Worm (Caenorhabditis elegans) whole organism, L4/young adult: ENCODE results near the gene smg-4.

ENCODE experiments used
- W03F9.2 ChIP-seq: fragments of 150-350 bp; optimal IDR thresholded peaks from 2 replicates; lab custom pipeline; 2014; ENCODE audit warnings: missing biosample characterization, missing genetic modification characterization
- dao-5 ChIP-seq: sonication (generic microtip); optimal IDR thresholded peaks from 2 replicates; lab custom pipeline; 2016; ENCODE audit warnings: missing genotype, missing genetic modification characterization, moderate library complexity, missing compliant biosample characterization
- him-1 ChIP-seq: sonication (generic microtip); optimal IDR thresholded peaks from 2 replicates; lab custom pipeline; 2016; ENCODE audit warnings: missing genotype, missing genetic modification reagents, missing genetic modification characterization, missing compliant biosample characterization

The smg-4 gene

DNA sequence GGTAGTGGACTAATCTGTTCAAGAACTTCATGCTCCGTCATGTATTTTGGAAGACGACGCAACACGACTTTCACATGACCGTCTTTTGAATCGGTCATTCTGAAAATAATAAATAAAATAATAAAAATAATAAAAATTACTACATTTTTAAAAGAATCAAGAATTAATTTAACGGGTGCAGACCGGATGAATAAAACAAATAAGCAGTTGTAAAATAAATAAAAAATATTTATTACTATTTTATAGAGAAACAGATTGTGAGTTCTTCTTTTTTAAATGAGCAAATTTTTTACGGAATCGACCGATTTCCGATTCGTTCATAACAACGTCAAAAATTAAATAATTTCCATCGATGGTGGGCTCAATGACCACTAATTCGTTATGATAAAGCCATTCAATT lies at the start of gene smg-4:
TSS of gene smg-4 (minus strand) at position 101 of the 400 bp plus-strand sequence.
- no peak for TF ChIP-seq dao-5 (tag; lab: Kevin White, UChicago)
- no peak for TF ChIP-seq him-1 (tag; lab: Kevin White, UChicago)
- no peak for TF ChIP-seq W03F9.2 (tag; lab: Kevin White, UChicago)

DNA sequence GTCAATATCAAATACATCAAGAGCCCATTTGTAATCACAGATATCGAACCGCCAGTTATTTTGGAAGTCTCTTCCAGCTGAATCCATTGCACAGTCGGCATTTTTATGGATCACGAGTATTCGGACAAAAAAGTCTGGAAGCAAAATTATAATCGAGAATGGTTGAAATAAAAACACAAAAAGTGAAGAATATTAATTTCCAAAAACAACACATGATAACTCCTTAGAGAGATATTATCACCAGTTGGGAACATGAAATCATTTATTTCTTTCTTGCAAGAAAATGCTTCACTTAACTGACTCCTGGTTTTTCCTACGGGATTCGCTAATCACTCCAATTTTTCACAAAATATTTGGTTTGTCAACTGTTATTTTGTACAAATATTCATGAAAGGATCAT lies 46.6 kb upstream of the smg-4 start, which contains the start of gene str-2:
TSS of gene str-2 (minus strand) at position 101 of the 400 bp plus-strand sequence.
- TF ChIP-seq him-1 (tag; lab: Kevin White, UChicago) (no peak), dao-5 (tag; lab: Kevin White, UChicago) (no peak), W03F9.2 (tag; lab: Kevin White, UChicago) (no peak)

DNA sequence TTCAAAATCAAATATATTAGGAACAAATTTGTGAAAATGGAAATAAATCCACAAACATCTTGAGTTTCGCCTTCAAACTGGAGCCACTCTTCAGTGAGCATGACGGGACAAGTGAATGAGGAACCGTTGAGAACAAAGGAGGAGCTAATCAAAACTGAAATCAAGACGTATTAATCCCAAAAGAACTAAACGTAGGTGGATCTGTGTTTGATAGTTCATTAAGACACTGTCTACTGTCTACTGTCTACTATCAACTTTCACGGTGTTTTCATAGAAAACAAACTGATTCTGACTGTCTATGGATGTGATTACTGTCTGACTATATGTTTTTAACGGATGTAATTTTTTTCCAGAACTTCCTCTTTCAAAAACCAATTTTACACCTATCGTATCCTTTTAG lies 44.2 kb upstream of the smg-4 start, which contains the start of gene str-193:
TSS of gene str-193 (minus strand) at position 101 of the 400 bp plus-strand sequence.
- no peak for TF ChIP-seq him-1 (tag; lab: Kevin White, UChicago)
- no peak for TF ChIP-seq dao-5 (tag; lab: Kevin White, UChicago)
- TF ChIP-seq W03F9.2 (tag; lab: Kevin White, UChicago) = no peak

DNA sequence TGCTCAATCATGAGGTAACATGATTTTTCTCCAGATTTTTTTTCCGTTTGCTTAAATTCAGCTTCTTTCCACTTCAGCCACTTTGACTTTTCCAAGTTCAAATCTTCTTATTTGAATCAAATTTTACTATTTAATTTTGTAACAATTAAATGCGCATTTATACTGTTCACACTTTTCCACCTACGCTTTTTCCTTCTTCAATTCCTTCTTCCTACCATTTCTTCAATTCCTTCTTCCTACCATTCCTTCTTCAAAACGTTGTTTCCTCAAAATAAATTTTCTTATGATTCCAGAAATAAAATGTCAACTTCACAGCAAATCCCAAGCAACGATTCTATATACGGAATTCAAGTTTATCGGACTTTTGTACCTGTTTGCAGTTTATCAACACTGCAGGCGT lies 38.8 kb upstream of the smg-4 start, which contains the start of gene sru-31:
TSS of gene sru-31 (plus strand) at position 301 of the 400 bp plus-strand sequence.
- TF ChIP-seq dao-5 (tag; lab: Kevin White, UChicago) (no peak), W03F9.2 (tag; lab: Kevin White, UChicago) (no peak), him-1 (tag; lab: Kevin White, UChicago) (no peak)

DNA sequence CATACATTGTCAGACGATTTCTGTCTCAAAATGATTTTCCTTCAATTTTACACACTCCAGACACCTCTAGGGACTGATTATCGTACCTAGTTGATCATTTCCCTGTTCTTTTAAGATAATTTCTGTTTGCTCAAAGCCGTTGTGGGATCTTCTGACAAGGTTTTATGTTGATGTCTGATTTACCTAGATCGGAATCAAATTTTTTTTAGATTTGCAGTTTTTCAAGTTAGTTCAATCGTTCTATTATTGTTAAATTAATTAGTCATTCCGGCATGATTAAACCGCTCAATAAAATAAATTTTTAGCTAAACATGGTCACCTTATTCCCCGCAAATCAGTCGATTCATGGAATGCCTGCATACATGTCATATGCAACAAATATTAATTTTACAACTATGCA lies 36.0 kb upstream of the smg-4 start, which contains the start of gene sru-30:
TSS of gene sru-30 (plus strand) at position 301 of the 400 bp plus-strand sequence.
- no peak for TF ChIP-seq W03F9.2 (tag; lab: Kevin White, UChicago)
- TF ChIP-seq him-1 (tag; lab: Kevin White, UChicago) = no peak
- TF ChIP-seq dao-5 (tag; lab: Kevin White, UChicago) = no peak

DNA sequence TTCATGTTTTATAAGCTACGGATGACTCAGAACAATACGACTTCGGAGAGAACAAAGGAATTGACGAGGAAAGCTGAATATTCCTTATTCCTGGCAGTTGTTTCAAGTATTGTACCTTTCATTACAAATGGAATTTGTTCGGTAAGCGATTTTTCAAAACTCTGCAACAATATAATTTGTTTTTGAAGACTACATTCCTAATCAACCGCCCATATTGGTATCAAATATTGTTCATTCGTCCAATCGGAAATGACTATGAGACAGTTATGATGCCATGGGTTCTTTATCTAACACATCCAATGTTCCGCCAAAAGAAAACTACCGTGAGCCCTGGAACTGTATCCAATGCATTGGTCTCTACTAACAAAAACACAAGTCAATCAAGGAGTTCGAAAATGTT lies 34.7 kb upstream of the smg-4 start:
- TF ChIP-seq dao-5 (tag; lab: Kevin White, UChicago) (no peak), him-1 (tag; lab: Kevin White, UChicago) (no peak), W03F9.2 (tag; lab: Kevin White, UChicago) (no peak)

DNA sequence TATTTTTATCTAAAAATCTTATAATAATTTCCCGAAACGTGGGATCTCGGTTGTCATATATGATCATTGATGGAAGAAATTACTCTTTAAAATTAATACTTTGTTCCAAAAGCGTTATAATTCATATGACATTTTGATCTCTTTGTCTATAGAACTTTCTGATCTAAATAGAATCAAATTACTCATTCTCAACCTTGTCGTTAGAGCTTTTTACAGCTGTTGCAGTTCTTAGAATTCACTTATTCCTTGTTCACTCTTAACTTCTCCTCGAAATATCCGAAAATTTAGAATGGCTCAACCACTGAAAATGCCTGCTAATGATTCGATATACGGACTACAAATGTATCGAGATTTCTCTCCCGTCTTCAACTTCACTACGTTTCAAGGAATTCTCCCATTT lies 33.6 kb upstream of the smg-4 start, which contains the start of gene sru-29:
TSS of gene sru-29 (plus strand) at position 301 of the 400 bp plus-strand sequence.
- TF ChIP-seq dao-5 (tag; lab: Kevin White, UChicago) (no peak), him-1 (tag; lab: Kevin White, UChicago) (no peak), W03F9.2 (tag; lab: Kevin White, UChicago) (no peak)

DNA sequence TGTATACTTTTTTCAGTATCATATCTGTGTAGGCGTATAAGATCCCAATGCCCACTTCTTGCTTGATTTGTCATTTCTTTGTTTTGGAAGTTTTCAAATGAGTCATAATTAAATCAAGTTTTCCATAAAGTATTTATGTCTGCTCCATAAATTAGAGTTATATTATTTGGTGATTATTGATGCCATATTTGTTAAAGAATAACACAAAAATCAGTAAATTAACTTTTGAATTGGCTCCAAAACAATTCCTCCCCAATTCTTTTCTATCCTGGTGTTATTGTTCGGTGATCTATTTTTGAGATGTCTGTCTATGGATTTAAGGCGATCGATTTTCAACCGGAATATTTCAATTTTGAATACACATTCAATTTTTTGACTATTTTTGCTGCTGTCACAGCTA lies 27.6 kb upstream of the smg-4 start, which contains the start of gene sru-37:
TSS of gene sru-37 (plus strand) at position 301 of the 400 bp plus-strand sequence.
- TF ChIP-seq him-1 (tag; lab: Kevin White, UChicago) (no peak), W03F9.2 (tag; lab: Kevin White, UChicago) (no peak), dao-5 (tag; lab: Kevin White, UChicago) (no peak)

DNA sequence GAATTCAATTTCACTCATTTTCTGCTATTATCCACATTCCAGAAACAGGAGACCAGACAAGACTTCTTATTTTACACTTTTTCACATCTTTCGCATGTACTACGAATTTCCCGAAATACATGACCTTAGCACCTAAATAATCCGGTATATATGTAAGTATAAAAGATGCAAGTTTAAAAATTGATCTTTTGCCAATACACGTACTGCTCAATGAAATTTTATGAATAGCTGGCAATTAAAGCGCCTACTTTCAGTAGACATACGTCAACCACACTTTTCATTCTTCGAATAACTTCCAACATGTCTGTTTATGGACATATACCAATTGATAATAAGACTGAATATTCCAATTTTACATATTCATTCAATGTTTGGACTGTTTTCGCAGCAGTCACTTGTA lies 25.6 kb upstream of the smg-4 start, which contains the start of gene sru-39:
TSS of gene sru-39 (plus strand) at position 301 of the 400 bp plus-strand sequence.
- TF ChIP-seq W03F9.2 (tag; lab: Kevin White, UChicago) (no peak), him-1 (tag; lab: Kevin White, UChicago) (no peak), dao-5 (tag; lab: Kevin White, UChicago) (no peak)

DNA sequence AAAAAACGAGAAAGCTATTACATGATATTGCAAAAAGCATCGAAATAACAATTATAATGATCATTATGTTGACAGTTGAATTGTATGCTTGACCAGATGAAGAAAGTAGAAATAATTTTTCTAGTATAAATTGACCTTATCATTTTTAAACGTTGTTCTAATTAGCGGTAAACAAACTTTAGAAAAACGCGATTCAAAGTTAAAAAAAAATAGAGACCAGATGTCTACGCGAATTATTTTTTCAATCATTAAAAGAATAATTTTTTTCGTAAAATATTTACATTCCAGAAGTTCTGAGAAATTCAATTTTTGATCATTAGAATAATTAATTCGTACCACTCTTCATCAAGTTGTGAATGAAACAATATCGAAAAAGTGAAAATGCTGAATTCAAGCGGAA lies 24.4 kb upstream of the smg-4 start, which contains the start of gene F46B6.10:
TSS of gene F46B6.10 (minus strand) at position 101 of the 400 bp plus-strand sequence.
- TF ChIP-seq W03F9.2 (tag; lab: Kevin White, UChicago) (no peak), dao-5 (tag; lab: Kevin White, UChicago) (no peak), him-1 (tag; lab: Kevin White, UChicago) (no peak)

DNA sequence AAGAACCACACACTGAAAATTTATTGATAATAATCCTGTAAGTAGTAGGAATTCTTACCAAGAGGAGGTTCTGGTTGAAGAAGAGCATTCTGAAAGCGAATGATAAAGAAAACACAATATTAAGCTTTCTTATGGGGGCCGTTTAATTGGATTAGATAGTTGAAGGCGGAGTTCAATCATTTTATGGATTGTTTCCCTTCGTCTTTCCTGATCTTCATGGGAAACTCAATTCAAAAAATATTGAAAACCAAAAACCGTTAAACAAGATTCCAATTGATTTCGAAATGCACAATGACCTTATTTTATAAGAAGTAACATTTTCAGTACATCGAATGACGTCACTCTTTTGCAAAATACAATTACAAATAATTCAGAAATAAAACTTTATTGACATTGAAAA lies 21.5 kb upstream of the smg-4 start, which contains the start of gene F46B6.13:
TSS of gene F46B6.13 (minus strand) at position 101 of the 400 bp plus-strand sequence.
- TF ChIP-seq him-1 (tag; lab: Kevin White, UChicago) (no peak), W03F9.2 (tag; lab: Kevin White, UChicago) (no peak), dao-5 (tag; lab: Kevin White, UChicago) (no peak)

DNA sequence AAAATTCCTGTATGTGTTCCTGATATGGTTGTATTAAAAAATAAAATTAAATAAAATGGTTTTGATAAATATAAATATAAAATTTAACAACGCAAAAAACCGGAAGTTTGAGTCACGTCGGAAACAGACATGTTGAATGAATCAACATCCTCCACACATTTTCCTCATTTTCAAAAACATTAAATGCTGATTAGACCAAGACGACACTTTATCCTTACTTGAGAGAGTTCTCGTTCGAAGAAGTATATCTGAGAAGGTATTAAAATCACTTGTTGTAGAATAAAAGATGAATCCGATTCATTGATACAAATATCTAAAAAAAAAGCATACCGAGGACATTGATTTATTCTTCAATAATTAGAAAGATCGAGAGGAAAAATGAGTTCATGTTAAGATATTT lies 20.7 kb upstream of the smg-4 start:
- no peak for TF ChIP-seq dao-5 (tag; lab: Kevin White, UChicago)

DNA sequence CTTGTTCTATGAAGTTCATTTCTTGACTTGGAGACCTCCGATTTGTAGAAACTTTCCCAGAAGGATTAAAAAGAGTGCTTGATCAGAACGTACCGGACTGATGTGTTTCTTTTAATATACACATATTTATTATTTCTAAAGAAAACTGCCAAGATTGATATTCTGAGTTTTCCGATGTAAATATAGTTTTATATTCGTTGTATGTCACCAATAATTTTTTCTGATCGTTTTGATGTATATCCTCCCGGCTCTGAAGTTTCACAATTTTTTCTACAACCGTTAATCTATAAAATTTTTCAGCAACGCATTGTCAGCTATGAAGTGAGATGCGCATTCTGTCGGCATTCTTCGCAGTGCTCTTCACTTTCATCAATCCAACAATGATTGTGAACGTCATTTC lies 19.0 kb upstream of the smg-4 start, which contains the start of gene F46B6.9:
TSS of gene F46B6.9 (plus strand) at position 301 of the 400 bp plus-strand sequence.
- TF ChIP-seq dao-5 (tag; lab: Kevin White, UChicago) (no peak), him-1 (tag; lab: Kevin White, UChicago) (no peak), W03F9.2 (tag; lab: Kevin White, UChicago) (no peak)

DNA sequence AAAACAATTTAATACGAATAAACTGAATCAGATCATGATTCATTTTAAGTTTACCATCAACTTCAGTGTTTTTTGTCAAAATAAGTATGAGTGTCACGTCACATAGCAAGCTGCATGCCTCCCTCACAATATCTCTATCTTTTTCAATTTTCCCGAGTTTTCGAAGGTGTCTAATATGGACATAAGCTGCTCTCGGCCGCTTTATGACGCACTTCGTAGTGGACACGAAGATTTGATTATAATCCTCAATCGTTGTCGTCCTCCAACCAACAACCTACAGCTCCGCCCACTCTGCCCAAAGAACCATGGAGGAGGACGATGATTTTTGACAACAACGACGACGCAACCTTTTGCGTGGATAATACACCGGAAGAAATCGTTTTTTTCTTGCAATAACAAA lies 18.5 kb upstream of the smg-4 start:
- no peak for TF ChIP-seq W03F9.2 (tag; lab: Kevin White, UChicago)
- no peak for TF ChIP-seq him-1 (tag; lab: Kevin White, UChicago)
- TF ChIP-seq dao-5 (tag; lab: Kevin White, UChicago) = no peak
